Worm (Caenorhabditis elegans): ENCODE measurements around the gene Y105C5B.17.

DNA sequence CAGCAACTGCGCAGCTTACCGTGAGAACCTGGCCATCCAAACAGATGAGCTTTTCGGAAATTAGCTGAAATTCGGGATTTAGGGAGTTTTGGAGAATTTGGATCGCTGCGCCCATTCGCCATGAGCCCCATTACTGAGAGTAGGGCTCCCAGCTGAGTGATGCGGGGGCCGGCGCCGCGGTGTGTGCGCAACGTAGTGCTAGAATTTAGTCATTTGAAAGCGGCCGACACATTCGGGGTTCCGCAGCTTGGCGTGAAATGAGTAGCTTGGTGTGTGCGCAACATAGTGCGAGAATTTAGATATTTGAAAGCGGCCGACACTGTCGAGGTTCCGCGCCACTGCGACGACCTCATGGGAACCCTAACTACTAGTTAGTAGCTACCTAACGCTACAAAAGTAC, 22.1 kb upstream of the Y105C5B.17 start:
- TF ChIP-seq K09A11.1 (tag; optimal IDR thresholded peaks at IDR 0.05; ENCODE audit: insufficient read depth) (no peak), pqm-1 (tag; optimal IDR thresholded peaks at IDR 0.05) (no peak), eyg-1 (tag; optimal IDR thresholded peaks at IDR 0.05) (no peak), lim-6 (tag; optimal IDR thresholded peaks at IDR 0.05) (no peak), ceh-18 (tag; optimal IDR thresholded peaks at IDR 0.05) (no peak), sox-4 (tag; optimal IDR thresholded peaks at IDR 0.05) (no peak), tbx-2 (tag; optimal IDR thresholded peaks at IDR 0.05) (no peak), ama-1 (optimal IDR thresholded peaks at IDR 0.05) (no peak), nhr-11 (tag; optimal IDR thresholded peaks at IDR 0.05) (no peak), hlh-30 (tag; optimal IDR thresholded peaks at IDR 0.05; ENCODE audit: insufficient read depth) (no peak), pha-4 (tag; optimal IDR thresholded peaks at IDR 0.05) (no peak), unc-42 (tag; optimal IDR thresholded peaks at IDR 0.05) (no peak)
